Fruit fly (Drosophila melanogaster): ENCODE results near the gene CG43219.
A peak's percentile ranks its signal among the peaks of the same experiment; 100 is the strongest.

The CG43219 gene

DNA sequence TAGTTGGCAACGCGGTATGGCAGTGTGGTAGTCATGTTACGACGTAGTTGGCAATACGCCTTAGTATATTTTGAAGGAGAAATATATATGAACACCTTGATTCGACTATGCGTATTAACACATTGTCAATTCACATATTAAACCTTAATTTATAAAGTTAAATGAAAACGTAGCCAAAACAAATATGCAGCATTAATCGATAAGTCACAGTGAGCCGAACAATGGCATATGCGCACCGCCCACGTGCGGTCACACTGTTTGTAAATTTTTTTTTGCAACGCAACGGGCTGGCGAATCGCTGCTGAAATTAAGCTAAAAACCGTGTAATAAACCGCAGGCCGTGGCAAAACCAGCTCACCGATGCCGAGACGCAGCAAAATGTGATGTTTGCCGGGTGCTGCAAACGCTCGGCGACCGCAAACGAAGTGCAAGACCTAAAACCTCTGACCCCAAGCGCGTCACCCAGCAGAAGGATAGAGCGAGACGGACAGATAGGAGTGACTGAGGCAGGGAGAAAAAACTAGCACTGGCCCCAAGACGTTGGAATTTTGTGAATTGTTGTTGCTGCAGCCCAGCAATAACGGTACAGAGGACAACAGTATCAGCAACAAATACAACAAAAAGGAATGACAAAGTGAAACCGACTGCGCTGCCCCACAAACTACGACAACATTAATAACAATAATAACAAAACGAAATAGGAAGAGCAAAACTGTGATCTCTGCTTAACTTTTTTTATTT is 44.5 kb upstream of the CG43219 start (continued):
- TF ChIP-seq CG11504 (tag; optimal IDR thresholded peaks at IDR 0.05) (peak; percentile 28), CG2712 (tag; optimal IDR thresholded peaks at IDR 0.05) (peak; percentile 56), Dad (GFP tag; optimal IDR thresholded peaks at IDR 0.05) (no peak), CG10267 (tag; optimal IDR thresholded peaks at IDR 0.05) (peak; percentile 60), Mad (GFP tag; optimal IDR thresholded peaks at IDR 0.05) (peak; percentile 11), CG2116 (GFP tag; optimal IDR thresholded peaks at IDR 0.05) (peak; percentile 68), phol (tag; optimal IDR thresholded peaks at IDR 0.05) (peak; percentile 65), Sry-δ (GFP tag; optimal IDR thresholded peaks at IDR 0.05) (peak; percentile 66), CG15514 (GFP tag; optimal IDR thresholded peaks at IDR 0.05) (peak; percentile 54), grn (GFP tag; optimal IDR thresholded peaks at IDR 0.05) (no peak), CG15601 (tag; optimal IDR thresholded peaks at IDR 0.05) (no peak), sna (GFP tag; IDR thresholded peaks at IDR 0.05; ENCODE audit: partially characterized antibody) (0 out of 2 replicates have a peak, but pooled peaks have one; percentile 33), tgo (GFP tag; IDR thresholded peaks at IDR 0.05) (no peak), CoRest (tag; optimal IDR thresholded peaks at IDR 0.05) (peak; percentile 39), CG16813 (GFP tag; IDR thresholded peaks at IDR 0.05; ENCODE audit: partially characterized antibody) (0 out of 3 replicates have a peak, but pooled peaks have one; percentile 44), CG32532 (GFP tag; IDR thresholded peaks at IDR 0.05) (peak; percentile 43; the same call in 1 of the 2 replicates), Mes4 (GFP tag; optimal IDR thresholded peaks at IDR 0.05) (no peak), CG3838 (GFP tag; optimal IDR thresholded peaks at IDR 0.05) (no peak), CG34376 (GFP tag; optimal IDR thresholded peaks at IDR 0.05) (no peak), CG3995 (GFP tag; optimal IDR thresholded peaks at IDR 0.05) (peak; percentile 92), CG12391 (tag; optimal IDR thresholded peaks at IDR 0.05) (peak; percentile 32), Bgb (GFP tag; IDR thresholded peaks at IDR 0.05; ENCODE audit: partially characterized antibody) (0 out of 2 replicates have a peak, but pooled peaks have one; percentile 4), E2f2 (GFP tag; IDR thresholded peaks at IDR 0.05) (peak; percentile 60), Usf (GFP tag; optimal IDR thresholded peaks at IDR 0.05) (no peak), zfh1 (GFP tag; IDR thresholded peaks at IDR 0.05) (no peak), Ets97D (GFP tag; optimal IDR thresholded peaks at IDR 0.05) (peak; percentile 70), crp (GFP tag; optimal IDR thresholded peaks at IDR 0.05) (peak in 1 of 2 experiments; percentile 18), sens (GFP tag) (peak; percentile 85), gfzf (GFP tag; optimal IDR thresholded peaks at IDR 0.05) (peak; percentile 93), Myb (GFP tag; optimal IDR thresholded peaks at IDR 0.05) (peak; percentile 99), sd (tag; optimal IDR thresholded peaks at IDR 0.05) (peak; percentile 85), hbn (GFP tag; IDR thresholded peaks at IDR 0.05; ENCODE audit: partially characterized antibody) (peak; percentile 33; the same call in 1 of the 2 replicates), Dfd (GFP tag; optimal IDR thresholded peaks at IDR 0.05) (no peak), CG10321 (GFP tag; IDR thresholded peaks at IDR 0.05) (0 out of 2 replicates have a peak, but pooled peaks have one; percentile 24), CG7963 (GFP tag; IDR thresholded peaks at IDR 0.05; ENCODE audit: partially characterized antibody) (no peak), CG4854 (GFP tag; optimal IDR thresholded peaks at IDR 0.05) (peak; percentile 97), Bteb2 (GFP tag; optimal IDR thresholded peaks at IDR 0.05) (no peak), CG17829 (tag; optimal IDR thresholded peaks at IDR 0.05) (peak; percentile 33), CG8924 (tag; optimal IDR thresholded peaks at IDR 0.05) (peak; percentile 13), CG2202 (tag; optimal IDR thresholded peaks at IDR 0.05) (no peak), nom (GFP tag; optimal IDR thresholded peaks at IDR 0.05) (peak; percentile 11), CG17385 (GFP tag; optimal IDR thresholded peaks at IDR 0.05) (no peak), jigr1 (GFP tag; IDR thresholded peaks at IDR 0.05) (no peak), Sry-β (GFP tag; optimal IDR thresholded peaks at IDR 0.05) (no peak), HLH54F (GFP tag; optimal IDR thresholded peaks at IDR 0.05) (no peak), prd (optimal IDR thresholded peaks at IDR 0.05) (no peak), prd (GFP tag; IDR thresholded peaks at IDR 0.05) (0 out of 3 replicates have a peak, but pooled peaks have one; percentile 4), NC2α (GFP tag; optimal IDR thresholded peaks at IDR 0.05) (no peak)

Measured in whole organism, embryonic.